Worm (Caenorhabditis elegans) whole organism, L1 larva: Measurements from ENCODE around the gene B0496.6.

Experiments
- ama-1 ChIP-seq: fragments of 150-350 bp; optimal IDR thresholded peaks from 2 replicates; lab custom pipeline; 2014
- egl-13 ChIP-seq: sonication (generic microtip); optimal IDR thresholded peaks from 2 replicates; lab custom pipeline; 2016; ENCODE audit warnings: missing genotype, missing genetic modification reagents, missing genetic modification characterization, missing compliant biosample characterization
- fkh-10 ChIP-seq: sonication (generic microtip); optimal IDR thresholded peaks from 2 replicates; lab custom pipeline; 2017; ENCODE audit warnings: missing biosample characterization, missing genetic modification reagents, missing genetic modification characterization
- fos-1 ChIP-seq: fragments of 150-350 bp; optimal IDR thresholded peaks from 2 replicates; lab custom pipeline; 2014; ENCODE audit warnings: missing biosample characterization, missing genetic modification characterization
- lin-13 ChIP-seq: fragments of 150-350 bp; optimal IDR thresholded peaks from 2 replicates; lab custom pipeline; 2014; ENCODE audit warnings: missing biosample characterization, missing genetic modification reagents, missing genetic modification characterization
- lsy-2 ChIP-seq, 2 experiments: fragments of 150-350 bp; optimal IDR thresholded peaks; 2 replicates each; lab custom pipeline; 2014; ENCODE audit warnings: missing biosample characterization in 2 of 2, missing genetic modification characterization in 2 of 2
- mdl-1 ChIP-seq, 2 experiments: fragments of 150-350 bp; optimal IDR thresholded peaks; 2 replicates each; lab custom pipeline; 2014 to 2017; ENCODE audit warnings: missing biosample characterization in 2 of 2, missing genetic modification characterization in 2 of 2, inconsistent platforms in 1 of 2
- mep-1 ChIP-seq: fragments of 150-350 bp; optimal IDR thresholded peaks from 2 replicates; lab custom pipeline; 2014; ENCODE audit warnings: missing biosample characterization, missing genetic modification characterization
- sox-4 ChIP-seq: sonication (generic microtip); optimal IDR thresholded peaks from 2 replicates; lab custom pipeline; 2016; ENCODE audit warnings: missing genetic modification characterization, missing compliant biosample characterization
- sptf-1 ChIP-seq: fragments of 150-350 bp; optimal IDR thresholded peaks from 2 replicates; lab custom pipeline; 2014; ENCODE audit warnings: missing biosample characterization, missing genetic modification characterization

DNA sequence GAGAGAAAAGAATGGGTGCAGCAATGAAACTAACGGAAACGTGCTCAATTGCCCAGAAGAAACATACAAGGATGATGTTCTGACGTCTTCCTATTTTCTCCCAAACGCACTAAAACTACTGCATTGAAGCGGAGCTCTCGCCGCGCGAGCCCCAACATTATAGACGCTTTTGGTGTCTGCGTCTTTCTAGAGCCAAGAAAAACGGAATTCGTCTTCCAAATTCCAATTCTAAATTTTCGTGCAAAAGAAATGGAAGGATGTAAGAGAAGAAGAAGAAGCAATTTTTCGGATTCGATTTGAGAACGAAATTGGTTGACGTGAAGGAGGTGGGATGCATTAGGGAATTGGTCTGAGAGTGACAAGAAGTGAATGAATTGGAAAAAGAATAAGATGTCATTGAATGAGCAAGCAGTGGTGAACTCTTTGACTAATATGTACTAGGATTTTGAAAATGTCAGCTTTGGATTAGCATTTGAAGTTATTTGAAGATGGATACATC is 34.8 kb downstream of the B0496.6 start:
- TF ChIP-seq sptf-1 (tag; lab: Kevin White, UChicago) (no peak), mdl-1 (tag; optimal IDR thresholded peaks at IDR 0.05; lab: Kevin White, UChicago) (no peak), lsy-2 (tag; optimal IDR thresholded peaks at IDR 0.05; lab: Kevin White, UChicago) (no peak), lin-13 (GFP tag; lab: Kevin White, UChicago) (no peak), ama-1 (lab: Kevin White, UChicago) (no peak), sox-4 (tag; lab: Kevin White, UChicago) (no peak), fos-1 (tag; lab: Kevin White, UChicago) (no peak), egl-13 (tag; lab: Kevin White, UChicago) (no peak), fkh-10 (GFP tag; lab: Kevin White, UChicago) (peak; percentile 16), mep-1 (tag; lab: Kevin White, UChicago) (no peak)
